Worm (Caenorhabditis elegans): ENCODE measurements around the gene nhr-197.

ce11 chrV:15712385-15712784 lies 24.6 kb downstream of the nhr-197 start:
- TF ChIP-seq flt-1 (GFP tag; IDR thresholded peaks at IDR 0.05) = no peak
- no peak for TF ChIP-seq tab-1 (GFP tag; IDR thresholded peaks at IDR 0.05)
- no peak for TF ChIP-seq ref-1 (GFP tag; conservative IDR thresholded peaks at IDR 0.05)
- no peak for TF ChIP-seq cog-1 (tag; optimal IDR thresholded peaks at IDR 0.05)
- no peak for TF ChIP-seq ztf-23 (GFP tag; IDR thresholded peaks at IDR 0.05)
- no peak for TF ChIP-seq ztf-29 (GFP tag; IDR thresholded peaks at IDR 0.05)

Measured in whole organism, midembryonic.